Worm (Caenorhabditis elegans) whole organism, L3 larva: ENCODE measurements around the gene nhr-164.

ENCODE experiments used
- R02D3.7 ChIP-seq: fragments of 150-350 bp; optimal IDR thresholded peaks from 2 replicates; lab custom pipeline; 2014; ENCODE audit warnings: missing biosample characterization, missing genetic modification characterization
- ZK546.5 ChIP-seq: sonication (generic microtip); optimal IDR thresholded peaks from 2 replicates; lab custom pipeline; 2017; ENCODE audit warnings: missing biosample characterization, missing genetic modification characterization
- aly-2 ChIP-seq: fragments of 150-350 bp; optimal IDR thresholded peaks from 2 replicates; lab custom pipeline; 2014; ENCODE audit warnings: missing biosample characterization, missing genetic modification characterization
- ama-1 ChIP-seq: fragments of 150-350 bp; optimal IDR thresholded peaks from 2 replicates; lab custom pipeline; 2018
- ceh-16 ChIP-seq: sonication (generic microtip); optimal IDR thresholded peaks from 2 replicates; lab custom pipeline; 2017; ENCODE audit warnings: missing biosample characterization, missing genetic modification characterization
- ceh-28 ChIP-seq: fragments of 150-350 bp; optimal IDR thresholded peaks from 2 replicates; lab custom pipeline; 2014; ENCODE audit warnings: missing biosample characterization, missing genetic modification reagents, missing genetic modification characterization
- ceh-82 ChIP-seq: fragments of 150-350 bp; optimal IDR thresholded peaks from 2 replicates; lab custom pipeline; 2014; ENCODE audit warnings: missing biosample characterization, missing genetic modification characterization
- ceh-9 ChIP-seq: sonication (generic microtip); optimal IDR thresholded peaks from 2 replicates; lab custom pipeline; 2018; ENCODE audit warnings: missing biosample characterization, missing genetic modification characterization
- daf-12 ChIP-seq: fragments of 150-350 bp; optimal IDR thresholded peaks from 2 replicates; lab custom pipeline; 2014; ENCODE audit warnings: missing biosample characterization, missing genetic modification reagents, missing genetic modification characterization
- egl-27 ChIP-seq: sonication (generic microtip); optimal IDR thresholded peaks from 4 replicates; lab custom pipeline; 2017; ENCODE audit warnings: missing biosample characterization, missing genetic modification reagents, missing genetic modification characterization
- egl-5 ChIP-seq: fragments of 150-350 bp; optimal IDR thresholded peaks from 2 replicates; lab custom pipeline; 2017; ENCODE audit warnings: missing biosample characterization, missing genetic modification reagents, missing genetic modification characterization, inconsistent platforms
- elt-1 ChIP-seq: fragments of 150-350 bp; optimal IDR thresholded peaks from 2 replicates; lab custom pipeline; 2014; ENCODE audit warnings: missing biosample characterization, missing genetic modification characterization
- elt-2 ChIP-seq: sonication (generic microtip); optimal IDR thresholded peaks from 2 replicates; lab custom pipeline; 2016; ENCODE audit warnings: missing genetic modification reagents, mild to moderate bottlenecking, missing genetic modification characterization, missing compliant biosample characterization
- elt-3 ChIP-seq, 3 experiments: fragments of 150-350 bp in 1 of 3; sonication (generic microtip) in 2 of 3; optimal IDR thresholded peaks; 2 replicates in 2 of 3; 4 replicates in 1 of 3; lab custom pipeline; 2014 to 2017; ENCODE audit warnings: missing biosample characterization in 3 of 3, missing genetic modification characterization in 3 of 3
- eor-1 ChIP-seq, 2 experiments: fragments of 150-350 bp; optimal IDR thresholded peaks; 2 replicates each; lab custom pipeline; 2014 to 2018; ENCODE audit warnings: missing biosample characterization in 2 of 2, missing genetic modification characterization in 2 of 2
- fkh-10 ChIP-seq: sonication (generic microtip); optimal IDR thresholded peaks from 2 replicates; lab custom pipeline; 2017; ENCODE audit warnings: missing biosample characterization, missing genetic modification reagents, missing genetic modification characterization
- fkh-2 ChIP-seq: fragments of 150-350 bp; optimal IDR thresholded peaks from 2 replicates; lab custom pipeline; 2014; ENCODE audit warnings: missing biosample characterization, missing genetic modification reagents, missing genetic modification characterization
- fos-1 ChIP-seq: fragments of 150-350 bp; optimal IDR thresholded peaks from 2 replicates; lab custom pipeline; 2014; ENCODE audit warnings: missing biosample characterization, missing genetic modification characterization
- hmg-11 ChIP-seq: sonication (generic microtip); optimal IDR thresholded peaks from 2 replicates; lab custom pipeline; 2016; ENCODE audit warnings: missing genetic modification characterization, missing compliant biosample characterization
- jun-1 ChIP-seq: fragments of 150-350 bp; optimal IDR thresholded peaks from 2 replicates; lab custom pipeline; 2014; ENCODE audit warnings: missing biosample characterization, missing genetic modification reagents, missing genetic modification characterization
- lin-15B ChIP-seq: fragments of 150-350 bp; optimal IDR thresholded peaks from 2 replicates; lab custom pipeline; 2014; ENCODE audit warnings: missing biosample characterization, missing genetic modification characterization
- lin-39 ChIP-seq: fragments of 150-350 bp; optimal IDR thresholded peaks from 2 replicates; lab custom pipeline; 2018; ENCODE audit warnings: missing biosample characterization, missing genetic modification reagents, missing genetic modification characterization
- lsy-12 ChIP-seq: sonication (generic microtip); optimal IDR thresholded peaks from 2 replicates; lab custom pipeline; 2016; ENCODE audit warnings: mild to moderate bottlenecking, missing genetic modification characterization, missing compliant biosample characterization
- mdl-1 ChIP-seq: fragments of 150-350 bp; optimal IDR thresholded peaks from 2 replicates; lab custom pipeline; 2014; ENCODE audit warnings: missing biosample characterization, missing genetic modification characterization
- mml-1 ChIP-seq: fragments of 150-350 bp; sonication (generic microtip); optimal IDR thresholded peaks from 3 replicates; lab custom pipeline; 2014; ENCODE audit warnings: missing biosample characterization, missing genetic modification characterization
- nfya-1 ChIP-seq: sonication (generic microtip); optimal IDR thresholded peaks from 2 replicates; lab custom pipeline; 2017; ENCODE audit warnings: missing genetic modification characterization, mild to moderate bottlenecking, missing compliant biosample characterization, antibody characterized with exemption, moderate library complexity; ENCODE audit not compliant: insufficient read depth
- nhr-11 ChIP-seq: fragments of 150-350 bp; optimal IDR thresholded peaks from 2 replicates; lab custom pipeline; 2014; ENCODE audit warnings: missing biosample characterization, missing genetic modification characterization
- nhr-12 ChIP-seq: fragments of 150-350 bp; optimal IDR thresholded peaks from 2 replicates; lab custom pipeline; 2014; ENCODE audit warnings: missing biosample characterization, missing genetic modification characterization
- nhr-23 ChIP-seq: fragments of 150-350 bp; optimal IDR thresholded peaks from 2 replicates; lab custom pipeline; 2014; ENCODE audit warnings: missing biosample characterization, missing genetic modification reagents, missing genetic modification characterization
- nhr-237 ChIP-seq: fragments of 150-350 bp; optimal IDR thresholded peaks from 2 replicates; lab custom pipeline; 2014; ENCODE audit warnings: missing biosample characterization, missing genetic modification characterization
- nhr-25 ChIP-seq: sonication (generic microtip); optimal IDR thresholded peaks from 2 replicates; lab custom pipeline; 2017; ENCODE audit warnings: missing biosample characterization, missing genetic modification characterization
- nhr-28 ChIP-seq: fragments of 150-350 bp; optimal IDR thresholded peaks from 2 replicates; lab custom pipeline; 2014; ENCODE audit warnings: missing biosample characterization, missing genetic modification characterization
- nhr-43 ChIP-seq: sonication (generic microtip); optimal IDR thresholded peaks from 2 replicates; lab custom pipeline; 2016; ENCODE audit warnings: mild to moderate bottlenecking, missing genetic modification characterization, missing compliant biosample characterization; ENCODE audit not compliant: poor library complexity, severe bottlenecking
- nhr-67 ChIP-seq: fragments of 150-350 bp; optimal IDR thresholded peaks from 2 replicates; lab custom pipeline; 2014; ENCODE audit warnings: missing biosample characterization, missing genetic modification characterization
- nhr-76 ChIP-seq: fragments of 150-350 bp; sonication (generic microtip); optimal IDR thresholded peaks from 5 replicates; lab custom pipeline; 2014; ENCODE audit warnings: missing biosample characterization, missing genetic modification characterization
- nhr-77 ChIP-seq: fragments of 150-350 bp; optimal IDR thresholded peaks from 2 replicates; lab custom pipeline; 2014; ENCODE audit warnings: missing biosample characterization, missing genetic modification characterization
- pha-4 ChIP-seq: fragments of 150-350 bp; optimal IDR thresholded peaks from 2 replicates; lab custom pipeline; 2014; ENCODE audit warnings: missing biosample characterization, missing genetic modification reagents, missing genetic modification characterization
- pqm-1 ChIP-seq: fragments of 150-350 bp; optimal IDR thresholded peaks from 2 replicates; lab custom pipeline; 2017; ENCODE audit warnings: missing biosample characterization, missing genetic modification characterization, inconsistent platforms
- sea-2 ChIP-seq: fragments of 150-350 bp; sonication (generic microtip); optimal IDR thresholded peaks from 4 replicates; lab custom pipeline; 2014; ENCODE audit warnings: missing biosample characterization, missing genetic modification reagents, missing genetic modification characterization
- skn-1 ChIP-seq: fragments of 150-350 bp; optimal IDR thresholded peaks from 2 replicates; lab custom pipeline; 2014; ENCODE audit warnings: missing biosample characterization, missing genetic modification characterization
- snpc-4 ChIP-seq: fragments of 150-350 bp; optimal IDR thresholded peaks from 2 replicates; lab custom pipeline; 2014; ENCODE audit warnings: missing biosample characterization, missing genetic modification characterization
- tbx-2 ChIP-seq: sonication (generic microtip); optimal IDR thresholded peaks from 2 replicates; lab custom pipeline; 2016; ENCODE audit warnings: mild to moderate bottlenecking, missing genetic modification characterization, missing compliant biosample characterization
- unc-39 ChIP-seq: sonication (generic microtip); optimal IDR thresholded peaks from 4 replicates; lab custom pipeline; 2017; ENCODE audit warnings: missing biosample characterization, missing genetic modification characterization
- unc-62 ChIP-seq: fragments of 150-350 bp; sonication (generic microtip); optimal IDR thresholded peaks from 4 replicates; lab custom pipeline; 2014; ENCODE audit warnings: missing biosample characterization, missing genetic modification reagents, missing genetic modification characterization
- zag-1 ChIP-seq: fragments of 150-350 bp; optimal IDR thresholded peaks from 2 replicates; lab custom pipeline; 2014; ENCODE audit warnings: missing biosample characterization, missing genetic modification characterization
- ztf-11 ChIP-seq: fragments of 150-350 bp; optimal IDR thresholded peaks from 2 replicates; lab custom pipeline; 2014; ENCODE audit warnings: missing biosample characterization, missing genetic modification characterization
- ztf-4 ChIP-seq: fragments of 150-350 bp; optimal IDR thresholded peaks from 2 replicates; lab custom pipeline; 2014; ENCODE audit warnings: missing biosample characterization, missing genetic modification characterization

nhr-164 gene

DNA sequence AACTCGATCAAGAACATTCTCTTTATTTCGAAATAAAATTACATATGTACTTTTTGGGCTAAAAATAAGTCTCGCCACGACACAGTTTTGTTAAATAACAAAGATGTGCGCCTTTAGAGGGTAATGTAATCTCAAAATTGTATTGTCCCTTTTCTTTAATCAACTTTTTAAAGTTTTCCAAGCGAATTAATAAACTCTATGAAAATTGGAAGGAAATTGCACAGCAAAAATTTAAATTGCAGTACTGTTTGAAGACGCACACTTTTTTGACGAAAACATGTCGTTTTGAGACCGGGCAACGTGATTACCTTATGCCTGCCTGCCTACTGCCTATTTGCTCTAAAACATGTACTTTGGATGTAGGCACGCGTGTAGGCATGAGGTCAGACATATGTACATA is 43.6 kb downstream of the nhr-164 start:
- no peak for TF ChIP-seq snpc-4 (tag; lab: Kevin White, UChicago)

DNA sequence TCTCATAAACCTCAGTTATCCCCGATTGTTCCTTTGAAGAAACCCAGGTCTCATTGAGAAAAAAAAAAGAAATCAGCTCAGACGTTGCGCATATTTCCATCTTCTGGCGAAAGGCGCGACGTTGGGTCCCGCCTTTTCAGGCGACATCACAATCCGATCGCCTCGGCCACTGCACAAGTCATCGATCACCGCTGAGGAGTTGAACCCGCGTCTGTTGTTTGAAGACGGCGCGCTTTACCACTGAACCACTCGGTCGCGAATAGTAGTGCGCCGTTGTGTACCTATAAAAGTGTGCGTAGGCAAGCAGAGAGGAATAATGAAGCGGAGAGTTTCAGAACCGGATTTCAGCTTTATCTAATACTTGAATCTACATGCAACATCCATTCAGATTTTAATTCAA is 44.7 kb downstream of the nhr-164 start, which contains the start of gene Y75B12B.11:
Y75B12B.11 (plus strand) TSS at position 394 of the 400 bp plus-strand sequence.
- TF ChIP-seq ceh-82 (tag; lab: Kevin White, UChicago), result peak; percentile 10
- no peak for TF ChIP-seq nhr-67
- TF ChIP-seq egl-5, result no peak
- peak; percentile 61 for TF ChIP-seq fos-1
- TF ChIP-seq unc-62 (GFP tag; lab: Kevin White, UChicago), result no peak
- no peak for TF ChIP-seq sea-2 (GFP tag; lab: Kevin White, UChicago)
- TF ChIP-seq ama-1, result peak; percentile 94
- TF ChIP-seq nhr-12 (tag; lab: Kevin White, UChicago), result no peak
- TF ChIP-seq ztf-11 (tag; lab: Kevin White, UChicago), result no peak
- TF ChIP-seq ztf-4, result peak; percentile 72
- peak; percentile 87 for TF ChIP-seq lsy-12 (tag; lab: Kevin White, UChicago)
- TF ChIP-seq zag-1 (tag; lab: Kevin White, UChicago), result no peak
- peak; percentile 75 for TF ChIP-seq nhr-43 (tag; lab: Kevin White, UChicago)
- peak; percentile 45 for TF ChIP-seq nhr-23
- no peak for TF ChIP-seq eor-1 (tag; optimal IDR thresholded peaks at IDR 0.05; lab: Kevin White, UChicago)
- TF ChIP-seq nhr-76 (tag; lab: Kevin White, UChicago), result no peak
- no peak for TF ChIP-seq nhr-11
- TF ChIP-seq elt-3 (tag; optimal IDR thresholded peaks at IDR 0.05; lab: Kevin White, UChicago), result no peak
- TF ChIP-seq daf-12 (tag; lab: Kevin White, UChicago), result no peak
- peak; percentile 42 for TF ChIP-seq pqm-1 (tag; lab: Kevin White, UChicago)
- TF ChIP-seq ZK546.5 (tag; lab: Kevin White, UChicago), result no peak
- TF ChIP-seq lin-39 (tag; lab: Kevin White, UChicago), result peak; percentile 76
- no peak for TF ChIP-seq ceh-16 (tag; lab: Kevin White, UChicago)
- TF ChIP-seq nhr-25, result peak; percentile 84
- peak; percentile 76 for TF ChIP-seq hmg-11
- TF ChIP-seq R02D3.7, result no peak
- no peak for TF ChIP-seq fkh-10 (GFP tag; lab: Kevin White, UChicago)
- no peak for TF ChIP-seq ceh-28 (tag; lab: Kevin White, UChicago)
- peak; percentile 45 for TF ChIP-seq aly-2
- TF ChIP-seq skn-1 (tag; lab: Kevin White, UChicago), result peak; percentile 81
- TF ChIP-seq unc-39 (tag; lab: Kevin White, UChicago), result no peak
- TF ChIP-seq nhr-77 (tag; lab: Kevin White, UChicago), result peak; percentile 34
- no peak for TF ChIP-seq ceh-9
- TF ChIP-seq elt-2 (tag; lab: Kevin White, UChicago), result peak; percentile 69
- TF ChIP-seq egl-27, result no peak
- peak; percentile 54 for TF ChIP-seq lin-15B
- TF ChIP-seq jun-1 (tag; lab: Kevin White, UChicago), result peak; percentile 40
- no peak for TF ChIP-seq mml-1
- TF ChIP-seq pha-4 (tag; lab: Kevin White, UChicago), result peak; percentile 74
- TF ChIP-seq nhr-28 (tag; lab: Kevin White, UChicago), result no peak
- TF ChIP-seq snpc-4 (tag; lab: Kevin White, UChicago), result no peak
- TF ChIP-seq tbx-2 (tag; lab: Kevin White, UChicago), result peak; percentile 82
- peak; percentile 71 for TF ChIP-seq nfya-1 (tag; lab: Kevin White, UChicago)
- no peak for TF ChIP-seq fkh-2 (tag; lab: Kevin White, UChicago)
- TF ChIP-seq nhr-237, result no peak
- TF ChIP-seq mdl-1 (tag; lab: Kevin White, UChicago), result no peak
- TF ChIP-seq elt-1 (tag; lab: Kevin White, UChicago), result no peak
- TF ChIP-seq, all 47 proteins: peak for 20
